Fruit fly (Drosophila melanogaster): ENCODE results near the gene CG42831.

The CG42831 gene

dm6 chr3L:10776367-10777026 is 38.1 kb upstream of the CG42831 start (continued):
- peak; percentile 94 for TF ChIP-seq pnt (GFP tag; optimal IDR thresholded peaks at IDR 0.05)
- peak; percentile 92 for TF ChIP-seq Mrtf (GFP tag; IDR thresholded peaks at IDR 0.05)
- TF ChIP-seq Bdp1 (GFP tag; optimal IDR thresholded peaks at IDR 0.05): peak; percentile 72
- TF ChIP-seq CG12769 (tag; optimal IDR thresholded peaks at IDR 0.05): peak; percentile 92
- peak in 1 of 3 experiments; percentile 69 for TF ChIP-seq lola (GFP tag; optimal IDR thresholded peaks at IDR 0.05)
- TF ChIP-seq CG10462 (GFP tag; optimal IDR thresholded peaks at IDR 0.05): peak; percentile 78
- peak; percentile 5 for TF ChIP-seq luna (GFP tag; optimal IDR thresholded peaks at IDR 0.05)
- TF ChIP-seq CG17829 (tag; optimal IDR thresholded peaks at IDR 0.05): peak; percentile 84
- TF ChIP-seq CG16813 (GFP tag; IDR thresholded peaks at IDR 0.05; ENCODE audit: partially characterized antibody): no peak
- TF ChIP-seq CG1233 (GFP tag; optimal IDR thresholded peaks at IDR 0.05): peak; percentile 71
- TF ChIP-seq mam (GFP tag; optimal IDR thresholded peaks at IDR 0.05): peak; percentile 77
- no peak for TF ChIP-seq Bgb (GFP tag; IDR thresholded peaks at IDR 0.05; ENCODE audit: partially characterized antibody)
- peak; percentile 74; the same call in 2 of the 3 replicates for TF ChIP-seq z (GFP tag; IDR thresholded peaks at IDR 0.05)
- TF ChIP-seq Hmr (GFP tag; optimal IDR thresholded peaks at IDR 0.05): peak; percentile 71
- TF ChIP-seq jigr1 (GFP tag; IDR thresholded peaks at IDR 0.05): peak; percentile 87
- TF ChIP-seq Dip2 (GFP tag; IDR thresholded peaks at IDR 0.05): no peak
- no peak for TF ChIP-seq usp (GFP tag; optimal IDR thresholded peaks at IDR 0.05)
- TF ChIP-seq bab2 (GFP tag; optimal IDR thresholded peaks at IDR 0.05): peak; percentile 92
- TF ChIP-seq ewg (GFP tag; optimal IDR thresholded peaks at IDR 0.05): peak; percentile 88
- TF ChIP-seq CG6254 (GFP tag; optimal IDR thresholded peaks at IDR 0.05): peak; percentile 84
- peak; percentile 33 for TF ChIP-seq fd3F (GFP tag; optimal IDR thresholded peaks at IDR 0.05)
- TF ChIP-seq CG32767 (GFP tag; IDR thresholded peaks at IDR 0.05): peak; percentile 88
- peak; percentile 86 for TF ChIP-seq CG10959 (GFP tag; IDR thresholded peaks at IDR 0.05)
- no peak for TF ChIP-seq gro (GFP tag; optimal IDR thresholded peaks at IDR 0.05)
- TF ChIP-seq Poxn (GFP tag; IDR thresholded peaks at IDR 0.05): 0 out of 2 replicates have a peak, but pooled peaks have one; percentile 27
- TF ChIP-seq nerfin-1 (tag; optimal IDR thresholded peaks at IDR 0.05): peak; percentile 78
- TF ChIP-seq CG4730 (GFP tag; IDR thresholded peaks at IDR 0.05): peak; percentile 89
- TF ChIP-seq chm (GFP tag; IDR thresholded peaks at IDR 0.05): peak; percentile 86
- peak; percentile 73 for TF ChIP-seq p53 (GFP tag; optimal IDR thresholded peaks at IDR 0.05)
- peak; percentile 36 for TF ChIP-seq sd (tag; optimal IDR thresholded peaks at IDR 0.05)
- TF ChIP-seq CG10565 (GFP tag; optimal IDR thresholded peaks at IDR 0.05): peak; percentile 50
- peak; percentile 42 for TF ChIP-seq tio (GFP tag; optimal IDR thresholded peaks at IDR 0.05)
- TF ChIP-seq CG14441 (GFP tag; IDR thresholded peaks at IDR 0.05): peak; percentile 96
- peak; percentile 83 for TF ChIP-seq CG7556 (GFP tag; optimal IDR thresholded peaks at IDR 0.05)
- peak; percentile 42 for TF ChIP-seq Jarid2 (GFP tag; optimal IDR thresholded peaks at IDR 0.05)
- TF ChIP-seq ranshi (GFP tag; IDR thresholded peaks at IDR 0.05): peak; percentile 97
- TF ChIP-seq Sox100B (GFP tag; optimal IDR thresholded peaks at IDR 0.05): peak; percentile 79
- TF ChIP-seq PHDP (tag; optimal IDR thresholded peaks at IDR 0.05): peak; percentile 87
- TF ChIP-seq Six4 (GFP tag; optimal IDR thresholded peaks at IDR 0.05): peak; percentile 86
- TF ChIP-seq CG3726 (GFP tag; IDR thresholded peaks at IDR 0.05): peak; percentile 91
- peak; percentile 71 for TF ChIP-seq CG5180 (GFP tag; optimal IDR thresholded peaks at IDR 0.05)
- peak; percentile 75 for TF ChIP-seq CG9437 (GFP tag; optimal IDR thresholded peaks at IDR 0.05)
- TF ChIP-seq hth (optimal IDR thresholded peaks at IDR 0.05): no peak
- TF ChIP-seq bigmax (GFP tag; optimal IDR thresholded peaks at IDR 0.05): no peak
- TF ChIP-seq Mad (GFP tag; optimal IDR thresholded peaks at IDR 0.05): peak; percentile 61
- TF ChIP-seq sim (GFP tag; IDR thresholded peaks at IDR 0.05): peak; percentile 80
- TF ChIP-seq knrl (GFP tag; IDR thresholded peaks at IDR 0.05; ENCODE audit: partially characterized antibody): no peak
- TF ChIP-seq ttk (GFP tag; IDR thresholded peaks at IDR 0.05): peak; percentile 95
- peak; percentile 79 for TF ChIP-seq CG6813 (GFP tag; optimal IDR thresholded peaks at IDR 0.05)
- peak; percentile 82 for TF ChIP-seq CG13424 (tag; optimal IDR thresholded peaks at IDR 0.05)

Data from whole organism, embryonic.